Fruit fly (Drosophila melanogaster): ENCODE data around the gene nSyb.

DNA sequence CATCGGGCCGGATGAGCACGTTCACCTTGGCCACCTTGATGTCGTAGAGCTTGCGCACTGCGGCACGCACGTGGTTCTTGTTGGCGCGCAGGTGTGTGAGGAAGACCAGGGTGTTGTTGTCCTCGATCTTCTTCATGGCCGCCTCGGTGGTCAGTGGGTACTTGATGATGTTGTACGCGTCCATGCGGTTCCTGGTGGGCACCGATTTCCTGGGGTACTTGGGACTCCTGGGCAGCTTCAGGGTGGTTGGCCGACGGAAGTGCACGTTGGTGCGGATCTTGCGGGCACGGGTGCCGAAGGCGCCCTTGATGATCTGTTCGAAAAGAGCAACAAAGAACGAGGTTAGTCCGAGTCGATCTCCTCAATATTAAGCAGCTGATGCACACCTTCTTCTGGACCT, 29.9 kb upstream of the nSyb start:
- no peak for TF ChIP-seq CG9948 (tag; optimal IDR thresholded peaks at IDR 0.05)
- no peak for TF ChIP-seq CG17806 (tag; optimal IDR thresholded peaks at IDR 0.05)
- no peak for TF ChIP-seq CG10348 (GFP tag; IDR thresholded peaks at IDR 0.05)
- TF ChIP-seq CG15710 (tag; optimal IDR thresholded peaks at IDR 0.05): no peak
- no peak for TF ChIP-seq Pif1B (GFP tag; optimal IDR thresholded peaks at IDR 0.05)
- no peak for TF ChIP-seq CG4496 (GFP tag; IDR thresholded peaks at IDR 0.05)

All from whole organism, pupa.